Worm (Caenorhabditis elegans): ENCODE results near the gene srj-23.

- TF ChIP-seq dve-1 (tag; optimal IDR thresholded peaks at IDR 0.05) (no peak), ceh-31 (tag; optimal IDR thresholded peaks at IDR 0.05) (no peak), fkh-10 (GFP tag; optimal IDR thresholded peaks at IDR 0.05) (no peak), ceh-2 (tag; optimal IDR thresholded peaks at IDR 0.05) (no peak), ttx-3 (tag; optimal IDR thresholded peaks at IDR 0.05) (no peak), pat-9 (tag; optimal IDR thresholded peaks at IDR 0.05) (no peak), pha-4 (tag; optimal IDR thresholded peaks at IDR 0.05) (no peak), npax-4 (tag; optimal IDR thresholded peaks at IDR 0.05) (no peak), hlh-30 (tag; optimal IDR thresholded peaks at IDR 0.05; ENCODE audit: insufficient read depth) (no peak)
Measured at ce11 chrV:1480841-1481240, 29.4 kb downstream of the srj-23 start.
